Fruit fly (Drosophila melanogaster) whole organism, wandering third instar larva: ENCODE data around the gene Stip1.

Experiments used
- CG32264 ChIP-seq: fragments of 200-800 bp; sonication (Bioruptor generic); optimal IDR thresholded peaks from 2 replicates; lab custom pipeline; 2016; ENCODE audit warnings: missing biosample characterization, missing genetic modification characterization
- CG9705 ChIP-seq: fragments of 200-800 bp; sonication (Bioruptor generic); optimal IDR thresholded peaks from 2 replicates; lab custom pipeline; 2018; ENCODE audit warnings: missing biosample characterization, mild to moderate bottlenecking, missing genetic modification characterization
- Dfd ChIP-seq: fragments of >200 bp; optimal IDR thresholded peaks from 2 replicates; lab custom pipeline; 2017; ENCODE audit warnings: missing biosample characterization, missing genetic modification characterization
- Dif ChIP-seq: fragments of 200-275, 200-300 bp; sonication (Bioruptor generic); optimal IDR thresholded peaks from 2 replicates; lab custom pipeline; 2018; ENCODE audit warnings: missing biosample characterization, missing genetic modification characterization; ENCODE audit not compliant: partially characterized antibody
- GATAd ChIP-seq: sonication (Bioruptor generic); optimal IDR thresholded peaks from 2 replicates; lab custom pipeline; 2016; ENCODE audit warnings: missing biosample characterization, missing genetic modification characterization
- HLH106 ChIP-seq: fragments of 200-800 bp; optimal IDR thresholded peaks from 3 replicates; lab custom pipeline; 2019; ENCODE audit warnings: missing biosample characterization, mild to moderate bottlenecking, missing genetic modification characterization, moderate library complexity
- Hr78 ChIP-seq: fragments of >200 bp; optimal IDR thresholded peaks from 2 replicates; lab custom pipeline; 2017; ENCODE audit warnings: missing biosample characterization, missing genetic modification characterization
- Hr83 ChIP-seq: fragments of 200-300 bp; sonication (Bioruptor generic); optimal IDR thresholded peaks from 2 replicates; lab custom pipeline; 2016; ENCODE audit warnings: missing biosample characterization, mild to moderate bottlenecking, missing genetic modification characterization, moderate library complexity; ENCODE audit not compliant: poor library complexity, severe bottlenecking
- Jra ChIP-seq: sonication (Bioruptor generic); optimal IDR thresholded peaks from 2 replicates; lab custom pipeline; 2016; ENCODE audit warnings: missing biosample characterization, missing genetic modification characterization
- Myc ChIP-seq: fragments of >200 bp; optimal IDR thresholded peaks from 2 replicates; lab custom pipeline; 2017
- N ChIP-seq: fragments of >200 bp; optimal IDR thresholded peaks from 2 replicates; lab custom pipeline; 2018; ENCODE audit warnings: missing biosample characterization, missing external identifiers, missing genetic modification characterization
- OdsH ChIP-seq: fragments of 200-800 bp; sonication (Bioruptor generic); optimal IDR thresholded peaks from 2 replicates; lab custom pipeline; 2016; ENCODE audit warnings: missing biosample characterization, mild to moderate bottlenecking, missing genetic modification characterization
- Rel ChIP-seq, 2 experiments: fragments of 200-800 bp; sonication (Bioruptor generic) in 1 of 2; optimal IDR thresholded peaks; 2 replicates in 1 of 2; 3 replicates in 1 of 2; lab custom pipeline; 2016 to 2019; ENCODE audit warnings: mild to moderate bottlenecking in 2 of 2, missing biosample characterization in 2 of 2, missing genetic modification characterization in 2 of 2, moderate library complexity in 1 of 2
- Sp1 ChIP-seq: fragments of 200-800 bp; sonication (Bioruptor generic); optimal IDR thresholded peaks from 3 replicates; lab custom pipeline; 2019; ENCODE audit warnings: missing biosample characterization, mild to moderate bottlenecking, missing genetic modification characterization, moderate library complexity
- Vsx2 ChIP-seq: fragments of 200-300, 225-300 bp; sonication (Bioruptor generic); optimal IDR thresholded peaks from 2 replicates; lab custom pipeline; 2018; ENCODE audit warnings: missing biosample characterization, missing genetic modification characterization; ENCODE audit not compliant: partially characterized antibody
- br ChIP-seq: fragments of 200-800 bp; sonication (Bioruptor generic); optimal IDR thresholded peaks from 2 replicates; lab custom pipeline; 2016; ENCODE audit warnings: missing biosample characterization, missing genetic modification characterization
- brk ChIP-seq: fragments of 200-800 bp; sonication (Bioruptor generic); optimal IDR thresholded peaks from 2 replicates; lab custom pipeline; 2016; ENCODE audit warnings: missing biosample characterization, mild to moderate bottlenecking, missing genetic modification characterization
- dsf ChIP-seq: sonication (Bioruptor generic); optimal IDR thresholded peaks from 2 replicates; lab custom pipeline; 2016; ENCODE audit warnings: missing biosample characterization, missing genetic modification characterization, borderline replicate concordance
- ey ChIP-seq: fragments of 200-800 bp; sonication (Bioruptor generic); optimal IDR thresholded peaks from 2 replicates; lab custom pipeline; 2016; ENCODE audit warnings: missing biosample characterization, missing genetic modification characterization
- foxo ChIP-seq, 2 experiments: fragments of 200-800 bp; sonication (Bioruptor generic); optimal IDR thresholded peaks; 2 replicates in 1 of 2; 3 replicates in 1 of 2; lab custom pipeline; 2016 to 2017; ENCODE audit warnings: missing biosample characterization in 2 of 2, missing genetic modification characterization in 2 of 2
- fru ChIP-seq: fragments of 200-800 bp; sonication (Bioruptor generic); optimal IDR thresholded peaks from 3 replicates; lab custom pipeline; 2016; ENCODE audit warnings: missing biosample characterization, mild to moderate bottlenecking, missing genetic modification characterization
- h ChIP-seq: fragments of 200-800 bp; sonication (Bioruptor generic); optimal IDR thresholded peaks from 3 replicates; lab custom pipeline; 2016; ENCODE audit warnings: missing biosample characterization, mild to moderate bottlenecking, missing genetic modification characterization
- jim ChIP-seq: fragments of 175-275, 200-325 bp; sonication (Bioruptor generic); optimal IDR thresholded peaks from 2 replicates; lab custom pipeline; 2016; ENCODE audit warnings: missing biosample characterization, mild to moderate bottlenecking, missing genetic modification characterization
- lola ChIP-seq: fragments of >200 bp; optimal IDR thresholded peaks from 2 replicates; lab custom pipeline; 2017; ENCODE audit warnings: missing biosample characterization, missing genetic modification characterization
- pan ChIP-seq: fragments of >200 bp; optimal IDR thresholded peaks from 2 replicates; lab custom pipeline; 2017
- psq ChIP-seq: fragments of 200-800 bp; sonication (Bioruptor generic); optimal IDR thresholded peaks from 3 replicates; lab custom pipeline; 2017; ENCODE audit warnings: missing biosample characterization, mild to moderate bottlenecking, missing genetic modification characterization, moderate library complexity
- rgr ChIP-seq: fragments of 200-800 bp; sonication (Bioruptor generic); optimal IDR thresholded peaks from 3 replicates; lab custom pipeline; 2016; ENCODE audit warnings: missing biosample characterization, mild to moderate bottlenecking, missing genetic modification characterization
- sage ChIP-seq: fragments of 200-800 bp; sonication (Bioruptor generic); optimal IDR thresholded peaks from 2 replicates; lab custom pipeline; 2016; ENCODE audit warnings: missing biosample characterization, mild to moderate bottlenecking, missing genetic modification characterization
- sv ChIP-seq: fragments of 200-800 bp; sonication (Bioruptor generic); optimal IDR thresholded peaks from 3 replicates; lab custom pipeline; 2016; ENCODE audit warnings: missing biosample characterization, missing genetic modification characterization
- woc ChIP-seq: sonication (Bioruptor generic); optimal IDR thresholded peaks from 2 replicates; lab custom pipeline; 2016; ENCODE audit warnings: missing biosample characterization, mild to moderate bottlenecking, missing genetic modification characterization

Gene Stip1

dm6 chr2L:250507-251215 lies 44.3 kb upstream of the Stip1 start, which contains the start of gene kis:
kis (minus strand) TSS chr2L:250823.
- TF ChIP-seq HLH106 (tag; lab: Kevin White, UChicago) (peak; percentile 34), jim (GFP tag; lab: Kevin White, UChicago) (no peak), sage (GFP tag; lab: Kevin White, UChicago) (no peak), Hr78 (GFP tag; lab: Kevin White, UChicago) (no peak), Dfd (GFP tag; lab: Kevin White, UChicago) (no peak), Dif (no peak), GATAd (GFP tag; lab: Kevin White, UChicago) (no peak), OdsH (GFP tag; lab: Kevin White, UChicago) (peak; percentile 5), Hr83 (GFP tag; lab: Kevin White, UChicago) (peak; percentile 33), Myc (lab: Kevin White, UChicago) (peak; percentile 13), psq (GFP tag; lab: Kevin White, UChicago) (peak; percentile 95), h (GFP tag; lab: Kevin White, UChicago) (peak; percentile 69), CG32264 (GFP tag; lab: Kevin White, UChicago) (no peak), Jra (peak; percentile 64), foxo (GFP tag; optimal IDR thresholded peaks at IDR 0.05; lab: Kevin White, UChicago) (peak in 1 of 2 experiments; percentile 48), CG9705 (GFP tag; lab: Kevin White, UChicago) (peak; percentile 20), woc (peak; percentile 11), br (GFP tag; lab: Kevin White, UChicago) (peak; percentile 41), rgr (GFP tag; lab: Kevin White, UChicago) (peak; percentile 21), Rel (GFP tag; optimal IDR thresholded peaks at IDR 0.05; lab: Kevin White, UChicago) (no peak), Rel (tag; optimal IDR thresholded peaks at IDR 0.05; lab: Kevin White, UChicago) (peak; percentile 31), Sp1 (peak; percentile 55), brk (GFP tag; lab: Kevin White, UChicago) (no peak)
- TF ChIP-seq, all 38 proteins: peak for 14

dm6 chr2L:252174-252573 lies 42.7 kb upstream of the Stip1 start, which contains the start of gene Rpp30:
Rpp30 (minus strand) TSS chr2L:252373.
- TF ChIP-seq ey (GFP tag; lab: Kevin White, UChicago) = no peak

dm6 chr2L:267441-268089 lies 27.4 kb upstream of the Stip1 start, which contains the start of gene CG17075:
CG17075 (minus strand) TSS chr2L:267505.
- TF ChIP-seq psq (GFP tag; lab: Kevin White, UChicago) (peak; percentile 80), woc (peak; percentile 38), Jra (no peak), pan (lab: Kevin White, UChicago) (no peak), sv (GFP tag; lab: Kevin White, UChicago) (peak; percentile 93), Sp1 (peak; percentile 81), rgr (GFP tag; lab: Kevin White, UChicago) (peak; percentile 85), fru (GFP tag; lab: Kevin White, UChicago) (peak; percentile 86), OdsH (GFP tag; lab: Kevin White, UChicago) (peak; percentile 85), lola (GFP tag; lab: Kevin White, UChicago) (no peak), CG9705 (GFP tag; lab: Kevin White, UChicago) (peak; percentile 18), ey (GFP tag; lab: Kevin White, UChicago) (peak; percentile 61), Dfd (GFP tag; lab: Kevin White, UChicago) (no peak), sage (GFP tag; lab: Kevin White, UChicago) (no peak), h (GFP tag; lab: Kevin White, UChicago) (peak; percentile 89), N (no peak), Myc (lab: Kevin White, UChicago) (no peak), dsf (no peak), HLH106 (tag; lab: Kevin White, UChicago) (peak; percentile 76), foxo (GFP tag; optimal IDR thresholded peaks at IDR 0.05; lab: Kevin White, UChicago) (peak in 1 of 2 experiments; percentile 92)

dm6 chr2L:268788-269187 lies 26.1 kb upstream of the Stip1 start, which contains the start of gene CG3345:
CG3345 (plus strand) TSS chr2L:269088.
- TF ChIP-seq lola (GFP tag; lab: Kevin White, UChicago) = no peak
- no peak for TF ChIP-seq ey (GFP tag; lab: Kevin White, UChicago)
- no peak for TF ChIP-seq Vsx2
- no peak for TF ChIP-seq sv (GFP tag; lab: Kevin White, UChicago)
- no peak for TF ChIP-seq Dif
- TF ChIP-seq CG32264 (GFP tag; lab: Kevin White, UChicago) = no peak
- TF ChIP-seq GATAd (GFP tag; lab: Kevin White, UChicago) = no peak
- no peak for TF ChIP-seq Hr78 (GFP tag; lab: Kevin White, UChicago)
- TF ChIP-seq h (GFP tag; lab: Kevin White, UChicago) = no peak
- TF ChIP-seq Myc (lab: Kevin White, UChicago) = no peak
